Fruit fly (Drosophila melanogaster) whole organism, embryonic: ENCODE results near the gene Mtp.
A peak's percentile ranks its signal among the peaks of the same experiment; 100 is the strongest.

Experiments
- Asciz ChIP-seq: fragments of 200-800 bp; sonication (Bioruptor generic); optimal IDR thresholded peaks from 2 replicates; lab custom pipeline; 2017; ENCODE audit warnings: missing biosample characterization, mild to moderate bottlenecking, missing genetic modification characterization, missing genetic modification reagents
- B-H2 ChIP-seq: fragments of 200-800 bp; sonication (Bioruptor generic); optimal IDR thresholded peaks from 2 replicates; lab custom pipeline; 2018; ENCODE audit warnings: missing biosample characterization, mild to moderate bottlenecking, missing genetic modification characterization
- BtbVII ChIP-seq: fragments of 200-800 bp; sonication (Bioruptor generic); optimal IDR thresholded peaks from 3 replicates; lab custom pipeline; 2017; ENCODE audit warnings: missing biosample characterization, mild to moderate bottlenecking, missing genetic modification characterization
- CG10147 ChIP-seq: fragments of 200-800 bp; sonication (Bioruptor generic); optimal IDR thresholded peaks from 2 replicates; lab custom pipeline; 2019; ENCODE audit warnings: missing biosample characterization, mild to moderate bottlenecking, missing genetic modification characterization, moderate library complexity
- CG10366 ChIP-seq: fragments of 200-800 bp; sonication (Bioruptor generic); IDR thresholded peaks from 2 replicates; pipeline ENCODE4 v1.3.6; 2022; ENCODE audit warnings: missing biosample characterization, missing genetic modification characterization
- CG12155 ChIP-seq: fragments of 200-800 bp; sonication (Bioruptor generic); optimal IDR thresholded peaks from 3 replicates; lab custom pipeline; 2016; ENCODE audit warnings: missing biosample characterization, missing genetic modification characterization
- CG12659 ChIP-seq: fragments of 200-800 bp; sonication (Bioruptor generic); optimal IDR thresholded peaks from 3 replicates; lab custom pipeline; 2017; ENCODE audit warnings: mild to moderate bottlenecking, missing biosample characterization, missing genetic modification reagents, missing genetic modification characterization
- CG12769 ChIP-seq: fragments of 200-800 bp; sonication (Bioruptor generic); optimal IDR thresholded peaks from 2 replicates; lab custom pipeline; 2019; ENCODE audit warnings: missing biosample characterization, mild to moderate bottlenecking, missing genetic modification characterization, moderate library complexity
- CG14860 ChIP-seq: fragments of 200-800 bp; sonication (Bioruptor generic); IDR thresholded peaks from 3 replicates; pipeline ENCODE4 v1.3.6; 2022; ENCODE audit warnings: missing biosample characterization, missing genetic modification characterization; ENCODE audit not compliant: partially characterized antibody
- CG1602 ChIP-seq: fragments of 200-800 bp; sonication (Bioruptor generic); optimal IDR thresholded peaks from 3 replicates; lab custom pipeline; 2016; ENCODE audit warnings: missing biosample characterization, missing genetic modification characterization
- CG2202 ChIP-seq: fragments of 200-800 bp; sonication (Bioruptor generic); optimal IDR thresholded peaks from 2 replicates; lab custom pipeline; 2018; ENCODE audit warnings: missing biosample characterization, mild to moderate bottlenecking, missing genetic modification characterization
- CG2678 ChIP-seq: fragments of 200-800 bp; sonication (Bioruptor generic); optimal IDR thresholded peaks from 3 replicates; lab custom pipeline; 2019; ENCODE audit warnings: missing biosample characterization, mild to moderate bottlenecking, missing genetic modification characterization, moderate library complexity
- CG30403 ChIP-seq: fragments of 200-800 bp; sonication (Bioruptor generic); optimal IDR thresholded peaks from 3 replicates; lab custom pipeline; 2016; ENCODE audit warnings: missing biosample characterization, missing genetic modification characterization
- CG30431 ChIP-seq: fragments of 200-800 bp; sonication (Bioruptor generic); optimal IDR thresholded peaks from 2 replicates; lab custom pipeline; 2017; ENCODE audit warnings: missing biosample characterization, missing genetic modification characterization
- CG3407 ChIP-seq: fragments of 200-800 bp; sonication (Bioruptor generic); optimal IDR thresholded peaks from 2 replicates; lab custom pipeline; 2018; ENCODE audit warnings: missing biosample characterization, mild to moderate bottlenecking, missing genetic modification characterization
- CG6854 ChIP-seq: fragments of 200-800 bp; sonication (Bioruptor generic); optimal IDR thresholded peaks from 3 replicates; lab custom pipeline; 2017; ENCODE audit warnings: missing biosample characterization, mild to moderate bottlenecking, missing genetic modification characterization
- CG7839 ChIP-seq: fragments of 200-800 bp; sonication (Bioruptor generic); optimal IDR thresholded peaks from 3 replicates; lab custom pipeline; 2018; ENCODE audit warnings: missing biosample characterization, mild to moderate bottlenecking, missing genetic modification characterization, moderate library complexity
- CG8290 ChIP-seq, 3 experiments: fragments of 200-800 bp; sonication (Bioruptor generic); optimal IDR thresholded peaks; 2 replicates each; lab custom pipeline; 2016 to 2019; ENCODE audit warnings: missing biosample characterization in 3 of 3, missing genetic modification characterization in 3 of 3, mild to moderate bottlenecking in 2 of 3, moderate library complexity in 1 of 3
- Drgx ChIP-seq: fragments of 200-800 bp; sonication (Bioruptor generic); IDR thresholded peaks from 2 replicates; pipeline ENCODE4 v1.3.6; 2022; ENCODE audit warnings: missing biosample characterization, missing genetic modification characterization
- Fer1 ChIP-seq: fragments of 200-800 bp; sonication (Bioruptor generic); optimal IDR thresholded peaks from 2 replicates; lab custom pipeline; 2017; ENCODE audit warnings: missing biosample characterization, mild to moderate bottlenecking, missing genetic modification characterization
- Mrtf ChIP-seq: fragments of 200-800 bp; sonication (Bioruptor generic); IDR thresholded peaks from 3 replicates; pipeline ENCODE4 v1.3.6; 2022; ENCODE audit warnings: missing biosample characterization, missing genetic modification characterization
- Rx ChIP-seq: fragments of 200-800 bp; sonication (Bioruptor generic); IDR thresholded peaks from 2 replicates; pipeline ENCODE4 v1.3.6; 2022; ENCODE audit warnings: missing biosample characterization, missing genetic modification characterization
- Ssrp ChIP-seq: fragments of 200-800 bp; sonication (Bioruptor generic); optimal IDR thresholded peaks from 2 replicates; lab custom pipeline; 2018; ENCODE audit warnings: missing biosample characterization, mild to moderate bottlenecking, missing genetic modification characterization, moderate library complexity
- Stat92E ChIP-seq, 3 experiments: fragments of >200 bp in 2 of 3; fragments of 200-800 bp in 1 of 3; sonication (Bioruptor generic) in 1 of 3; optimal IDR thresholded peaks; 2 replicates each; lab custom pipeline; 2017 to 2019; ENCODE audit warnings: missing biosample characterization in 3 of 3, missing genetic modification characterization in 3 of 3, mild to moderate bottlenecking in 1 of 3, moderate library complexity in 1 of 3
- bcd ChIP-seq: fragments of 200-800 bp; sonication (Bioruptor generic); optimal IDR thresholded peaks from 2 replicates; lab custom pipeline; 2017; ENCODE audit warnings: missing biosample characterization, mild to moderate bottlenecking, missing genetic modification characterization
- cato ChIP-seq: fragments of 200-800 bp; sonication (Bioruptor generic); optimal IDR thresholded peaks from 2 replicates; lab custom pipeline; 2016; ENCODE audit warnings: missing biosample characterization, missing genetic modification characterization, borderline replicate concordance
- chif ChIP-seq, 2 experiments: fragments of 200-800 bp; sonication (Bioruptor generic); optimal IDR thresholded peaks; 3 replicates each; lab custom pipeline; 2016; ENCODE audit warnings: missing biosample characterization in 2 of 2, missing genetic modification characterization in 2 of 2
- eve ChIP-seq, 2 experiments: fragments of >200 bp; optimal IDR thresholded peaks; 2 replicates each; lab custom pipeline; 2017; ENCODE audit warnings: missing biosample characterization in 2 of 2, missing genetic modification characterization in 2 of 2
- eyg ChIP-seq: fragments of 200-800 bp; sonication (Bioruptor generic); optimal IDR thresholded peaks from 3 replicates; lab custom pipeline; 2016; ENCODE audit warnings: missing biosample characterization, missing genetic modification characterization
- gcm ChIP-seq: fragments of 200-800 bp; sonication (Bioruptor generic); optimal IDR thresholded peaks from 2 replicates; lab custom pipeline; 2019; ENCODE audit warnings: missing biosample characterization, mild to moderate bottlenecking, missing genetic modification characterization, moderate library complexity
- hb ChIP-seq: fragments of 200-800 bp; sonication (Bioruptor generic); IDR thresholded peaks from 3 replicates; pipeline ENCODE4 v1.3.6; 2022; ENCODE audit warnings: missing biosample characterization, missing genetic modification characterization; ENCODE audit not compliant: partially characterized antibody
- inv ChIP-seq: fragments of 200-800 bp; sonication (Bioruptor generic); IDR thresholded peaks from 2 replicates; pipeline ENCODE4 v1.3.6; 2022; ENCODE audit warnings: missing biosample characterization, missing genetic modification characterization; ENCODE audit not compliant: partially characterized antibody
- lbe ChIP-seq: fragments of 200-800 bp; sonication (Bioruptor generic); optimal IDR thresholded peaks from 2 replicates; lab custom pipeline; 2016; ENCODE audit warnings: missing biosample characterization, mild to moderate bottlenecking, missing genetic modification characterization
- lov ChIP-seq, 2 experiments: fragments of 200-800 bp in 1 of 2; fragments of >200 bp in 1 of 2; sonication (Bioruptor generic) in 1 of 2; IDR thresholded peaks in 1 of 2; optimal IDR thresholded peaks in 1 of 2; 2 replicates in 1 of 2; 3 replicates in 1 of 2; pipeline versions ENCODE4 v1.3.6 to Lab custom; 2017 to 2022; ENCODE audit warnings: missing biosample characterization in 1 of 2, missing genetic modification characterization in 1 of 2
- nerfin-2 ChIP-seq: fragments of 200-800 bp; sonication (Bioruptor generic); IDR thresholded peaks from 2 replicates; pipeline ENCODE4 v1.3.6; 2022; ENCODE audit warnings: missing biosample characterization, missing genetic modification characterization; ENCODE audit not compliant: partially characterized antibody
- prd ChIP-seq, 3 experiments: fragments of >200 bp in 2 of 3; fragments of 200-800 bp in 1 of 3; sonication (Bioruptor generic) in 1 of 3; optimal IDR thresholded peaks in 2 of 3; IDR thresholded peaks in 1 of 3; 2 replicates in 2 of 3; 3 replicates in 1 of 3; pipeline versions ENCODE4 v1.3.6 to Lab custom; 2017 to 2022; ENCODE audit warnings: missing biosample characterization in 1 of 3, missing genetic modification characterization in 1 of 3
- psq ChIP-seq: fragments of 200-800 bp; sonication (Bioruptor generic); optimal IDR thresholded peaks from 2 replicates; lab custom pipeline; 2017; ENCODE audit warnings: missing biosample characterization, missing genetic modification characterization
- salm ChIP-seq: fragments of 200-800 bp; sonication (Bioruptor generic); optimal IDR thresholded peaks from 2 replicates; lab custom pipeline; 2018; ENCODE audit warnings: missing biosample characterization, mild to moderate bottlenecking, missing genetic modification characterization
- sens-2 ChIP-seq: fragments of 200-800 bp; sonication (Bioruptor generic); IDR thresholded peaks from 2 replicates; pipeline ENCODE4 v1.3.6; 2022; ENCODE audit warnings: missing biosample characterization, missing genetic modification characterization
- seq ChIP-seq: fragments of 200-800 bp; sonication (Bioruptor generic); IDR thresholded peaks from 2 replicates; pipeline ENCODE4 v1.3.6; 2022; ENCODE audit warnings: missing biosample characterization, missing genetic modification characterization
- sqz ChIP-seq: fragments of 200-800 bp; sonication (Bioruptor generic); optimal IDR thresholded peaks from 3 replicates; lab custom pipeline; 2018; ENCODE audit warnings: missing biosample characterization, mild to moderate bottlenecking, missing genetic modification characterization
- ssp ChIP-seq: fragments of 200-800 bp; sonication (Bioruptor generic); IDR thresholded peaks from 2 replicates; pipeline ENCODE4 v1.3.6; 2022; ENCODE audit warnings: missing biosample characterization, missing genetic modification characterization
- trem ChIP-seq: fragments of 200-800 bp; optimal IDR thresholded peaks from 3 replicates; lab custom pipeline; 2019; ENCODE audit warnings: missing biosample characterization, mild to moderate bottlenecking, missing genetic modification characterization, moderate library complexity
- twi ChIP-seq: fragments of 200-800 bp; optimal IDR thresholded peaks from 2 replicates; lab custom pipeline; 2019; ENCODE audit warnings: missing biosample characterization, mild to moderate bottlenecking, missing genetic modification characterization, moderate library complexity
- z ChIP-seq: fragments of 200-800 bp; sonication (Bioruptor generic); IDR thresholded peaks from 3 replicates; pipeline ENCODE4 v1.3.6; 2022; ENCODE audit warnings: missing biosample characterization, missing genetic modification characterization
- zf30C ChIP-seq: fragments of 200-800 bp; sonication (Bioruptor generic); optimal IDR thresholded peaks from 3 replicates; lab custom pipeline; 2018; ENCODE audit warnings: missing biosample characterization, mild to moderate bottlenecking, missing genetic modification characterization

The Mtp gene

dm6 chr2L:20889857-20890606, 32.6 kb downstream of the Mtp start (continued):
- peak; percentile 23 for TF ChIP-seq BtbVII (GFP tag; lab: Kevin White, UChicago)
- TF ChIP-seq CG30403 (GFP tag; lab: Kevin White, UChicago) = peak; percentile 48
- no peak for TF ChIP-seq eyg (GFP tag; lab: Kevin White, UChicago)
- TF ChIP-seq CG6854 (GFP tag; lab: Kevin White, UChicago) = no peak
- no peak for TF ChIP-seq trem (tag; lab: Kevin White, UChicago)
- no peak for TF ChIP-seq twi
- TF ChIP-seq bcd (GFP tag; lab: Kevin White, UChicago) = peak; percentile 43
- no peak; the same call in 1 of the 2 replicates for TF ChIP-seq seq (GFP tag; lab: Robert Waterston, UW)
- TF ChIP-seq CG14860 (GFP tag; lab: Robert Waterston, UW) = no peak
- no peak for TF ChIP-seq sens-2 (GFP tag; lab: Robert Waterston, UW)
- TF ChIP-seq CG12769 (tag; lab: Kevin White, UChicago) = peak; percentile 80
- TF ChIP-seq Rx (GFP tag; lab: Robert Waterston, UW) = 0 out of 2 replicates have a peak, but pooled peaks have one; percentile 8
- no peak for TF ChIP-seq psq (GFP tag; lab: Kevin White, UChicago)
- peak; percentile 4; the same call in 1 of the 3 replicates for TF ChIP-seq z (GFP tag; lab: Robert Waterston, UW)
- TF ChIP-seq zf30C (GFP tag; lab: Kevin White, UChicago) = peak; percentile 37
- peak; percentile 8 for TF ChIP-seq CG3407 (GFP tag; lab: Kevin White, UChicago)
- no peak for TF ChIP-seq nerfin-2
- no peak for TF ChIP-seq salm (tag; lab: Kevin White, UChicago)
- no peak for TF ChIP-seq hb (GFP tag; lab: Robert Waterston, UW)
- no peak for TF ChIP-seq CG1602 (GFP tag; lab: Kevin White, UChicago)
- TF ChIP-seq chif (GFP tag; optimal IDR thresholded peaks at IDR 0.05; lab: Kevin White, UChicago) = peak in 1 of 2 experiments; percentile 5
- peak; percentile 24 for TF ChIP-seq CG12659
- TF ChIP-seq inv (GFP tag; lab: Robert Waterston, UW) = no peak
- no peak for TF ChIP-seq Mrtf (GFP tag; lab: Robert Waterston, UW)
- TF ChIP-seq Fer1 (GFP tag; lab: Kevin White, UChicago) = no peak
- TF ChIP-seq Stat92E (GFP tag; optimal IDR thresholded peaks at IDR 0.05; lab: Kevin White, UChicago) = peak in 1 of 3 experiments; percentile 17
- no peak for TF ChIP-seq lov (optimal IDR thresholded peaks at IDR 0.05; lab: Kevin White, UChicago)
- no peak for TF ChIP-seq lov (GFP tag; IDR thresholded peaks at IDR 0.05; lab: Robert Waterston, UW)
- TF ChIP-seq CG7839 (tag; lab: Kevin White, UChicago) = peak; percentile 32
- TF ChIP-seq CG12155 (GFP tag; lab: Kevin White, UChicago) = no peak
- peak; percentile 7 for TF ChIP-seq CG2202
- no peak for TF ChIP-seq CG30431 (GFP tag; lab: Kevin White, UChicago)
- TF ChIP-seq cato (GFP tag; lab: Kevin White, UChicago) = no peak
- TF ChIP-seq Asciz (GFP tag; lab: Kevin White, UChicago) = peak; percentile 65
- TF ChIP-seq Ssrp (tag; lab: Kevin White, UChicago) = peak; percentile 45
- TF ChIP-seq gcm (GFP tag; lab: Kevin White, UChicago) = peak; percentile 4
- peak; percentile 37 for TF ChIP-seq CG2678 (tag; lab: Kevin White, UChicago)
- TF ChIP-seq lbe = no peak
- no peak for TF ChIP-seq prd (optimal IDR thresholded peaks at IDR 0.05; lab: Kevin White, UChicago)
- TF ChIP-seq prd (GFP tag; IDR thresholded peaks at IDR 0.05; lab: Robert Waterston, UW) = peak; percentile 26; the same call in 1 of the 3 replicates
- no peak for TF ChIP-seq CG8290 (GFP tag; optimal IDR thresholded peaks at IDR 0.05; lab: Kevin White, UChicago)
- peak in 1 of 2 experiments; percentile 11 for TF ChIP-seq CG8290 (tag; optimal IDR thresholded peaks at IDR 0.05; lab: Kevin White, UChicago)
- TF ChIP-seq ssp (GFP tag; lab: Robert Waterston, UW) = no peak
- TF ChIP-seq eve (GFP tag; optimal IDR thresholded peaks at IDR 0.05; lab: Kevin White, UChicago) = peak in 1 of 2 experiments; percentile 92
- no peak for TF ChIP-seq CG10147 (GFP tag; lab: Kevin White, UChicago)
- TF ChIP-seq B-H2 (GFP tag; lab: Kevin White, UChicago) = no peak
- peak; percentile 48; the same call in 1 of the 2 replicates for TF ChIP-seq Drgx (GFP tag; lab: Robert Waterston, UW)
- TF ChIP-seq sqz (GFP tag; lab: Kevin White, UChicago) = no peak
- peak; percentile 41; the same call in 1 of the 2 replicates for TF ChIP-seq CG10366 (GFP tag; lab: Robert Waterston, UW)
